Worm (Caenorhabditis elegans): ENCODE results near the gene T03F7.6.

The T03F7.6 gene

DNA sequence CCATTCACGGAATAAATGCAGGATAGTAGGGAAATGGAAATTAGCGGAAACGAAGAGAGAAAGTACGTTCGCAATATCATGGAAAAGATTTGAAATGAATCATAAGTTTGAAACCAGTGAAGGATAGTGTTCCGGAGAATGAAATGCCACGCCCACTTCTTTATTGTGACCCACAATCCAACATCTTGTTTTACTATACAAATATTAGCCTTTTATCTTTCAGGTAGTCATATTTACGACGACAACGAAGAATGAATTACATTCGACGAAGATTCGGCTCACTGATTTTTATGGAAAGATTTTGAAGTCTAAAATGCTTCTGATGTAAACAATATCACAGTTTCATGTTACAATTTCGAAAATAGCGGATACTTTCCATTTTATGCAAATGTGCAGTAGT is 22.3 kb downstream of the T03F7.6 start, which contains the start of gene cutl-18:
Gene cutl-18 (minus strand): TSS at position 101 of the 400 bp plus-strand sequence.
- TF ChIP-seq daf-12 (tag; optimal IDR thresholded peaks at IDR 0.05) (no peak), nhr-12 (tag; optimal IDR thresholded peaks at IDR 0.05) (no peak)

DNA sequence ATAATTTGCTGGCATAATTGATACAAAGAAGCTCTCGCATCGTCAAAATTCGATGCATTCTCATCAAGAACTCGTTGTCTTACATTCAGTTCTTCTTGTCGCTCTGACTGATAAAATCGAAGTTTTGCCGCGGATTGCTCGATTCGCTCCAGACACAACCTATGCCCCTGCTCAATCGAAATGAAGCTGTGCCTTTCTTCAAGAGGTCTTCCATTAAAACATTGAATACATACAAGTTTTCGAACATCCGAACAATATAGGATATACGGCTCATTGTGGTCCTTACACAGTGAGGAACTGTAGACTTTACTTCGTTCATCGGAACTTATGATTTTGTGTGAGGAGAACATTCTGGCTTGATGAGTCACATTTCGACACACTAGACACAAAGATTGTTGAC is 26.4 kb downstream of the T03F7.6 start:
- TF ChIP-seq elt-2 (tag; optimal IDR thresholded peaks at IDR 0.05) (no peak), ztf-11 (tag; optimal IDR thresholded peaks at IDR 0.05) (no peak), nhr-11 (tag; optimal IDR thresholded peaks at IDR 0.05) (no peak), unc-62 (GFP tag; optimal IDR thresholded peaks at IDR 0.05) (no peak), sea-2 (GFP tag; optimal IDR thresholded peaks at IDR 0.05) (no peak), lin-39 (tag; optimal IDR thresholded peaks at IDR 0.05) (no peak), ceh-9 (tag; optimal IDR thresholded peaks at IDR 0.05) (no peak)

DNA sequence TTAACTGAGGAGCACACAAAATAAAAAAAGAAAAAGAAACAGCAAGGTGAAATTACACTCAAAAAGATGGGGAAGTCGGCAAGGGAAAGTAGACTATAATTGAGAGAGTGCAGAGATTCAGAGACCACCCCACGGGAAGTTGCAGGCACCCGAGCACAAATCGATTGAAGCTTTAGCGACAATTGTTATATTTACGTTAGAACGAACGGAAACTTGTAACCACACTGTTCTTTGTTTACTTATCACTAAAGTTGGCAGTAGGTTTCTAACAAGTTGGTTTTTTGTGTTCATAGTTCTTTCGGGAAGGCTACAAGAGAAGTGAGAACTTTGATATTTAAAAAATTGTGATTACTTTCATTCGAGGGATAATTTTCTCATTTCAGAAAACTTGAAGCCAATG is 27.2 kb downstream of the T03F7.6 start, which contains the start of gene F47G9.4:
Gene F47G9.4 (minus strand): TSS at position 98 of the 400 bp plus-strand sequence.
- TF ChIP-seq nhr-23 (tag; optimal IDR thresholded peaks at IDR 0.05), result no peak
- TF ChIP-seq zag-1 (tag; optimal IDR thresholded peaks at IDR 0.05), result no peak
- no peak for TF ChIP-seq lin-15B (tag; optimal IDR thresholded peaks at IDR 0.05)
- no peak for TF ChIP-seq nhr-76 (tag; optimal IDR thresholded peaks at IDR 0.05)
- no peak for TF ChIP-seq tbx-2 (tag; optimal IDR thresholded peaks at IDR 0.05)
- peak; percentile 8 for TF ChIP-seq elt-2 (tag; optimal IDR thresholded peaks at IDR 0.05)
- no peak for TF ChIP-seq hmg-11 (tag; optimal IDR thresholded peaks at IDR 0.05)
- TF ChIP-seq nhr-12 (tag; optimal IDR thresholded peaks at IDR 0.05), result no peak
- no peak for TF ChIP-seq mdl-1 (tag; optimal IDR thresholded peaks at IDR 0.05)
- no peak for TF ChIP-seq unc-62 (GFP tag; optimal IDR thresholded peaks at IDR 0.05)
- peak; percentile 94 for TF ChIP-seq pha-4 (tag; optimal IDR thresholded peaks at IDR 0.05)
- TF ChIP-seq ceh-9 (tag; optimal IDR thresholded peaks at IDR 0.05), result no peak
- no peak for TF ChIP-seq ceh-28 (tag; optimal IDR thresholded peaks at IDR 0.05)
- TF ChIP-seq elt-3 (tag; optimal IDR thresholded peaks at IDR 0.05), result no peak

DNA sequence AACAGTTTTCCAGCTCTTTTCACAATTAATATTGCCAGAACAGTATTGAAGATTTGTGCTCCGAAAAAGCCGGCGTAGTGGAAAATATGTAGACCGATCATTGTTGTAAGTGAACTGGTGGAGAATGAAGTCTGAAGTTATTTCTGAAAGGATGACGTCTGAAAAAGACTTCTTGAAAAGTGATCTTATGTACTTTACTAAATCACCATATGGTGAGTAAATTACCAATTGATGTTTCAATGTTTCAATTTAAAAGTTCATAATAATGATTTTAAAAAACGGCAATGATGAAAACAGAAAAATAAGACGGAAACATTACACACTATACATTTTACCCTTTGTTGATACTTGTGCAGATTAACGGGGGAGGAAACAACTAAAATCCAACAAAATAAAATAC is 29.2 kb downstream of the T03F7.6 start, which contains the start of gene str-141:
Gene str-141 (minus strand): TSS at position 101 of the 400 bp plus-strand sequence.
- no peak for TF ChIP-seq ama-1 (optimal IDR thresholded peaks at IDR 0.05)
- TF ChIP-seq R02D3.7 (tag; optimal IDR thresholded peaks at IDR 0.05), result no peak
- no peak for TF ChIP-seq pqm-1 (tag; optimal IDR thresholded peaks at IDR 0.05)
- no peak for TF ChIP-seq skn-1 (tag; optimal IDR thresholded peaks at IDR 0.05)
- no peak for TF ChIP-seq fkh-10 (GFP tag; optimal IDR thresholded peaks at IDR 0.05)
- TF ChIP-seq jun-1 (tag; optimal IDR thresholded peaks at IDR 0.05), result no peak
- TF ChIP-seq ceh-9 (tag; optimal IDR thresholded peaks at IDR 0.05), result no peak
- TF ChIP-seq ceh-16 (tag; optimal IDR thresholded peaks at IDR 0.05), result no peak
- no peak for TF ChIP-seq elt-2 (tag; optimal IDR thresholded peaks at IDR 0.05)
- TF ChIP-seq nhr-12 (tag; optimal IDR thresholded peaks at IDR 0.05), result no peak

DNA sequence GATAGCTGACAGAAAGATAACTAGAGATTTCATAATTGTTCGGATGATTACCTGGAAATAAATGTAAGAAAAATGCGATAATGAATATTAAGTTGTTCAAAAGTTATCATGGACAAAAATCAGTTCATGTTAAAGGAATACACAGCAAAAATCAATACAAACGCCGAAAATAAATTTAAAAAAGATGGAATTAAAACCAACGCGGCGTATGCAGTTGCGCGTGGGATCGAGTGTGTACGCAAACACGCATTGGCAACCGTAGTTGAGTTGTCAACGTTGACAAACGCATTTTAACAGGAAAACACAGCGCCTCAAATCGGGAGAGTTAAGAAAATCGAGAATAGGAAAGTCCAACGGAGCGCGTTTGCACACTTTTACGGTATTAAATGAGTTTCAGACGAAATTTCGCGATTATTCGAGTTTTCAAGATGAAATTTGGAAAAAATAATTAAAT is 32.4 kb downstream of the T03F7.6 start, which contains the start of gene tmed-10:
Gene tmed-10 (minus strand): TSS at position 51 of the 454 bp plus-strand sequence.
- TF ChIP-seq nhr-67 (tag; optimal IDR thresholded peaks at IDR 0.05) (no peak), sea-2 (GFP tag; optimal IDR thresholded peaks at IDR 0.05) (no peak), nhr-237 (tag; optimal IDR thresholded peaks at IDR 0.05) (no peak), ceh-28 (tag; optimal IDR thresholded peaks at IDR 0.05) (no peak), nhr-77 (tag; optimal IDR thresholded peaks at IDR 0.05) (no peak), egl-5 (tag; optimal IDR thresholded peaks at IDR 0.05) (peak; percentile 3), tbx-2 (tag; optimal IDR thresholded peaks at IDR 0.05) (no peak), nhr-12 (tag; optimal IDR thresholded peaks at IDR 0.05) (no peak), ZK546.5 (tag; optimal IDR thresholded peaks at IDR 0.05) (no peak), nfya-1 (tag; optimal IDR thresholded peaks at IDR 0.05; ENCODE audit: insufficient read depth) (peak; percentile 72), fos-1 (tag; optimal IDR thresholded peaks at IDR 0.05) (no peak), ceh-9 (tag; optimal IDR thresholded peaks at IDR 0.05) (no peak), ztf-4 (tag; optimal IDR thresholded peaks at IDR 0.05) (no peak), pqm-1 (tag; optimal IDR thresholded peaks at IDR 0.05) (no peak), aly-2 (tag; optimal IDR thresholded peaks at IDR 0.05) (no peak), fkh-2 (tag; optimal IDR thresholded peaks at IDR 0.05) (no peak), hmg-11 (tag; optimal IDR thresholded peaks at IDR 0.05) (peak; percentile 34), skn-1 (tag; optimal IDR thresholded peaks at IDR 0.05) (no peak), snpc-4 (tag; optimal IDR thresholded peaks at IDR 0.05) (peak; percentile 69), eor-1 (tag; optimal IDR thresholded peaks at IDR 0.05) (no peak), lsy-12 (tag; optimal IDR thresholded peaks at IDR 0.05) (no peak), elt-2 (tag; optimal IDR thresholded peaks at IDR 0.05) (peak; percentile 50), jun-1 (tag; optimal IDR thresholded peaks at IDR 0.05) (no peak), lin-15B (tag; optimal IDR thresholded peaks at IDR 0.05) (peak; percentile 80), ama-1 (optimal IDR thresholded peaks at IDR 0.05) (no peak), fkh-10 (GFP tag; optimal IDR thresholded peaks at IDR 0.05) (no peak), unc-39 (tag; optimal IDR thresholded peaks at IDR 0.05) (no peak), elt-1 (tag; optimal IDR thresholded peaks at IDR 0.05) (no peak), unc-62 (GFP tag; optimal IDR thresholded peaks at IDR 0.05) (no peak), ztf-11 (tag; optimal IDR thresholded peaks at IDR 0.05) (no peak), nhr-43 (tag; optimal IDR thresholded peaks at IDR 0.05; ENCODE audit: poor library complexity, severe bottlenecking) (no peak), pha-4 (tag; optimal IDR thresholded peaks at IDR 0.05) (peak; percentile 82), nhr-28 (tag; optimal IDR thresholded peaks at IDR 0.05) (no peak), ceh-82 (tag; optimal IDR thresholded peaks at IDR 0.05) (no peak)
